Worm (Caenorhabditis elegans): ENCODE data around the gene pmk-1.

DNA sequence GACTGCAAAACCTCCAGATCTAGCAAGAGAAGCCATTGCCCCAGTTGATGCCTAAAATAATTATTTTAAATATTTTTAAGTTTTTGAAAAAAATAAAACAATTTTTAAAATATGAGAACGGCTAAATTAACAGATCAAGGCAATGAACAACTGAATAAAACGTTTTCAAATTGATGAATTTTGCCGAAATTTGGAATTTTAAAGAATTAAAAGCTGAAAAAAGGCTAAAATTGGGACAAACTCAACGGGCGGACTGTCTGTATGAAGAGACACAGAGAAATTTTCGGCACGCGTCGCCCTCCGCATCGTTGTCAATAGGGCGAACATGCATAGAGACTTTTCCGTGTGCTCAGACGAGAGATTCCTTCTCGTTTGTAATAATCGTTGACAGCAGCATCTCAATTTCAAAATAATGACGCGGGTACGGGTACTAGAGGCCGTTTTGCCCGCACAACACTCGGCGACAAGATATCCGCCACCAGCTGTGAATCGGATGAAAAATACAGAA lies 12.5 kb upstream of the pmk-1 start, which contains the start of the genes isp-1 and islo-1:
- TF ChIP-seq lir-1 (GFP tag; conservative IDR thresholded peaks at IDR 0.05) (no peak), F57C9.4 (tag; optimal IDR thresholded peaks at IDR 0.05) (no peak), rpc-1 (optimal IDR thresholded peaks at IDR 0.05) (no peak), rpc-1 (tag; optimal IDR thresholded peaks at IDR 0.05) (no peak), somi-1 (GFP tag; optimal IDR thresholded peaks at IDR 0.05) (no peak), bed-1 (GFP tag; IDR thresholded peaks at IDR 0.05) (no peak), ceh-27 (GFP tag; optimal IDR thresholded peaks at IDR 0.05) (peak; percentile 25), hlh-12 (tag; optimal IDR thresholded peaks at IDR 0.05) (no peak)

Measured in whole organism, young adult.